Worm (Caenorhabditis elegans): ENCODE results near the gene his-7.

DNA sequence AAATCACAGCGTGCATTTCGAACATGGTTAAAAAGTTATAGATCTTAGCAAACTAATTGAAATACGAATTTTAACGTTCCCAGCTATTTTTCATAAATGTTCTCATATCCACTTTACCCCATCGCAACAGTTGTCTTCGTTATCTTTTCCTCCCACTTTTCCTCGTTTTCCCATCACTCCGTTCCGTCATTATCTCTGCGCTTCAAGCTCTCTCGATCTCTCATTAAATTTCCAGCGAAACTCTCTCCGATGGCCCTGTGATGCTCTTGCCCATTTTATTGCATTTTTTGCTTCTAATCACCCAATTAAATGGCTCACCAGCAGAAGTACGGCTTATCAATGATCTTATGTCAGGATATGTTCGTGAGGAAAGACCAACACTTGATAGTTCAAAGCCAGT lies 19.3 kb downstream of the his-7 start, which contains the start of gene acr-15:
- TF ChIP-seq flt-1 (GFP tag; IDR thresholded peaks at IDR 0.05) (no peak), med-1 (GFP tag; optimal IDR thresholded peaks at IDR 0.05; ENCODE audit: insufficient read depth) (no peak), ztf-29 (GFP tag; IDR thresholded peaks at IDR 0.05) (no peak), ref-1 (GFP tag; conservative IDR thresholded peaks at IDR 0.05) (no peak), tab-1 (GFP tag; IDR thresholded peaks at IDR 0.05) (no peak), T22C8.4 (GFP tag; IDR thresholded peaks at IDR 0.05) (no peak)

Data from whole organism, midembryonic.